Fruit fly (Drosophila melanogaster) whole organism, adult: ENCODE measurements around the gene CG7328.

Experiments
- CG11617 ChIP-seq: fragments of 200-800 bp; sonication (Bioruptor generic); optimal IDR thresholded peaks from 2 replicates; lab custom pipeline; 2017; ENCODE audit warnings: mild to moderate bottlenecking, missing biosample characterization, missing genetic modification reagents, missing genetic modification characterization
- CG12768 ChIP-seq: fragments of 200-800 bp; sonication (Bioruptor generic); optimal IDR thresholded peaks from 2 replicates; lab custom pipeline; 2017; ENCODE audit warnings: missing biosample characterization, missing genetic modification characterization, mild to moderate bottlenecking, moderate library complexity, missing genetic modification reagents
- CG14711 ChIP-seq: fragments of 200-800 bp; sonication (Bioruptor generic); optimal IDR thresholded peaks from 2 replicates; lab custom pipeline; 2018; ENCODE audit warnings: missing biosample characterization, mild to moderate bottlenecking, missing genetic modification characterization, moderate library complexity
- CG1620 ChIP-seq: fragments of 200-800 bp; sonication (Bioruptor generic); optimal IDR thresholded peaks from 2 replicates; lab custom pipeline; 2016; ENCODE audit warnings: missing biosample characterization, missing genetic modification characterization
- CG33017 ChIP-seq: fragments of 200-800 bp; sonication (Bioruptor generic); optimal IDR thresholded peaks from 2 replicates; lab custom pipeline; 2018; ENCODE audit warnings: missing biosample characterization, mild to moderate bottlenecking, missing genetic modification characterization, moderate library complexity
- CG5204 ChIP-seq: fragments of 200-800 bp; sonication (Bioruptor generic); optimal IDR thresholded peaks from 2 replicates; lab custom pipeline; 2016; ENCODE audit warnings: missing biosample characterization, missing genetic modification characterization
- CG7045 ChIP-seq: fragments of 200-800 bp; sonication (Bioruptor generic); optimal IDR thresholded peaks from 2 replicates; lab custom pipeline; 2017; ENCODE audit warnings: missing biosample characterization, mild to moderate bottlenecking, missing genetic modification characterization
- CG7101 ChIP-seq: fragments of 200-800 bp; sonication (Bioruptor generic); optimal IDR thresholded peaks from 2 replicates; lab custom pipeline; 2018; ENCODE audit warnings: missing biosample characterization, mild to moderate bottlenecking, missing genetic modification characterization, moderate library complexity
- Clk ChIP-seq: fragments of 200-800 bp; sonication (Bioruptor generic); optimal IDR thresholded peaks from 2 replicates; lab custom pipeline; 2017; ENCODE audit warnings: missing biosample characterization, missing genetic modification characterization
- Crg-1 ChIP-seq: fragments of 200-800 bp; sonication (Bioruptor generic); optimal IDR thresholded peaks from 2 replicates; lab custom pipeline; 2016; ENCODE audit warnings: missing biosample characterization, missing genetic modification characterization
- Hr96 ChIP-seq: fragments of 200-800 bp; sonication (Bioruptor generic); optimal IDR thresholded peaks from 2 replicates; lab custom pipeline; 2016; ENCODE audit warnings: missing biosample characterization, missing genetic modification characterization
- Mnt ChIP-seq: fragments of 200-800 bp; sonication (Bioruptor generic); optimal IDR thresholded peaks from 2 replicates; lab custom pipeline; 2016; ENCODE audit warnings: missing biosample characterization, mild to moderate bottlenecking, missing genetic modification characterization
- bab1 ChIP-seq: fragments of 200-800 bp; sonication (Bioruptor generic); optimal IDR thresholded peaks from 3 replicates; lab custom pipeline; 2019; ENCODE audit warnings: missing biosample characterization, mild to moderate bottlenecking, missing genetic modification characterization, moderate library complexity
- cic ChIP-seq: fragments of 200-800 bp; sonication (Bioruptor generic); optimal IDR thresholded peaks from 2 replicates; lab custom pipeline; 2017; ENCODE audit warnings: missing biosample characterization, mild to moderate bottlenecking, missing genetic modification characterization, moderate library complexity
- cnc ChIP-seq, 2 experiments: fragments of >200 bp; optimal IDR thresholded peaks; 2 replicates each; lab custom pipeline; 2017
- kay ChIP-seq: fragments of 200-800 bp; sonication (Bioruptor generic); peaks from one replicate; lab custom pipeline; 2016; ENCODE audit warnings: missing biosample characterization, missing genetic modification characterization, borderline replicate concordance
- ovo ChIP-seq: fragments of 200-800 bp; sonication (Bioruptor generic); optimal IDR thresholded peaks from 2 replicates; lab custom pipeline; 2016; ENCODE audit warnings: missing biosample characterization, missing genetic modification characterization
- pad ChIP-seq: fragments of 200-800 bp; sonication (Bioruptor generic); optimal IDR thresholded peaks from 3 replicates; lab custom pipeline; 2017; ENCODE audit warnings: missing biosample characterization, missing genetic modification characterization, mild to moderate bottlenecking, moderate library complexity, missing genetic modification reagents
- tj ChIP-seq: fragments of 200-800 bp; sonication (Bioruptor generic); optimal IDR thresholded peaks from 3 replicates; lab custom pipeline; 2017; ENCODE audit warnings: missing biosample characterization, mild to moderate bottlenecking, missing genetic modification characterization, moderate library complexity
- toe ChIP-seq: fragments of 200-800 bp; sonication (Bioruptor generic); optimal IDR thresholded peaks from 2 replicates; lab custom pipeline; 2016; ENCODE audit warnings: missing biosample characterization, missing genetic modification characterization

The CG7328 gene

DNA sequence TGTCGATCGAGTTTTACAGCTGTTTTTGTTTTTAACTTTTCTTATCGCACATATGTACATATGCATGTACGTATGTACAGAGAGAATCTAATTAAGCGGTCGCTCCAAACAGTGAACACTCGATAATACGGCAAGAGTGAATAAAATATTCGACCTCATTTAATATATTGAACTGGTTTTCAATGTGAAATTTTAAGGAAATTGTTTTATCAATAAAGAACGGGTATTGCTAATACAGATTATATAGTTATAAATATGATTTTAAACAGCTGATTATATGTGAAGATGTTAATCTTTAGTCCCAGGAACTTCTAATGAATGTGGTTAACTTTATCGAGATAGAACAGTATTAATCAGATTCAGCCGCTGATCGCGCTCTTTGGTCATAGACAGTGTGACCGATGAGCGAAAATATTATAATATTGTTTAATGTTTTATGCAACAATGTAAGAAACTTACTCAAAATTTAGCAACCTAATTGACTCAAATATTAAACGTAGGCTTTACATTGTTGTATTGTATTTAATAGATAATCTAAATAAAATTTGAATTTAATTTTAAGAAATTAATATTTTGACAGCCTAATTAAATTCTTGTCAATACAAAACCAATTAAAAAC lies at the start of gene CG7328:
Gene CG7328 (minus strand): TSS at position 19 of the 619 bp plus-strand sequence.
- TF ChIP-seq ovo (GFP tag; lab: Kevin White, UChicago) (peak; percentile 78), bab1 (GFP tag; lab: Kevin White, UChicago) (peak; percentile 52), CG5204 (GFP tag; lab: Kevin White, UChicago) (peak; percentile 93), CG11617 (peak; percentile 92), Crg-1 (GFP tag; lab: Kevin White, UChicago) (peak; percentile 82), Clk (GFP tag; lab: Kevin White, UChicago) (peak; percentile 52), CG33017 (peak; percentile 92), CG7101 (tag; lab: Kevin White, UChicago) (peak; percentile 91), CG7045 (GFP tag; lab: Kevin White, UChicago) (peak; percentile 83), Hr96 (peak; percentile 91), CG14711 (tag; lab: Kevin White, UChicago) (peak; percentile 82), cic (peak; percentile 58), pad (peak; percentile 70), kay (GFP tag; lab: Kevin White, UChicago) (peak; percentile 83), CG12768 (peak; percentile 71), tj (peak; percentile 72), Mnt (GFP tag; lab: Kevin White, UChicago) (peak; percentile 74), cnc (optimal IDR thresholded peaks at IDR 0.05; lab: Kevin White, UChicago) (no peak), CG1620 (GFP tag; lab: Kevin White, UChicago) (peak; percentile 85), toe (GFP tag; lab: Kevin White, UChicago) (peak; percentile 95)

- no peak for TF ChIP-seq CG7045 (GFP tag; lab: Kevin White, UChicago)
- TF ChIP-seq CG5204 (GFP tag; lab: Kevin White, UChicago): no peak
- TF ChIP-seq ovo (GFP tag; lab: Kevin White, UChicago): peak; percentile 66
- no peak for TF ChIP-seq Mnt (GFP tag; lab: Kevin White, UChicago)
- TF ChIP-seq CG1620 (GFP tag; lab: Kevin White, UChicago): no peak
- TF ChIP-seq cic: peak; percentile 91
- TF ChIP-seq CG11617: peak; percentile 29
- no peak for TF ChIP-seq CG7101 (tag; lab: Kevin White, UChicago)
- peak; percentile 37 for TF ChIP-seq CG33017
- no peak for TF ChIP-seq bab1 (GFP tag; lab: Kevin White, UChicago)
- peak; percentile 37 for TF ChIP-seq tj
- TF ChIP-seq toe (GFP tag; lab: Kevin White, UChicago): peak; percentile 60
- peak; percentile 97 for TF ChIP-seq kay (GFP tag; lab: Kevin White, UChicago)
- peak; percentile 33 for TF ChIP-seq Hr96
- no peak for TF ChIP-seq CG14711 (tag; lab: Kevin White, UChicago)
- TF ChIP-seq CG12768: peak; percentile 32
Measured at dm6 chr3L:20187885-20188570, 47.6 kb upstream of the CG7328 start, which contains the start of gene Ssk. TSS of gene Ssk (plus strand) at chr3L:20188522.

- peak; percentile 96 for TF ChIP-seq cic
- TF ChIP-seq Crg-1 (GFP tag; lab: Kevin White, UChicago): peak; percentile 28
- TF ChIP-seq Clk (GFP tag; lab: Kevin White, UChicago): no peak
- no peak for TF ChIP-seq CG12768
- no peak for TF ChIP-seq cnc (optimal IDR thresholded peaks at IDR 0.05; lab: Kevin White, UChicago)
- TF ChIP-seq kay (GFP tag; lab: Kevin White, UChicago): no peak
- peak; percentile 53 for TF ChIP-seq tj
- peak; percentile 0 for TF ChIP-seq ovo (GFP tag; lab: Kevin White, UChicago)
- TF ChIP-seq CG1620 (GFP tag; lab: Kevin White, UChicago): no peak
- peak; percentile 16 for TF ChIP-seq pad
Measured at dm6 chr3L:20186294-20187020, 46.0 kb upstream of the CG7328 start.

dm6 chr3L:20185886-20186285 lies 45.5 kb upstream of the CG7328 start:
- TF ChIP-seq ovo (GFP tag; lab: Kevin White, UChicago) (no peak), cic (peak; percentile 98), kay (GFP tag; lab: Kevin White, UChicago) (peak; percentile 97)

- peak; percentile 9 for TF ChIP-seq toe (GFP tag; lab: Kevin White, UChicago)
- TF ChIP-seq CG5204 (GFP tag; lab: Kevin White, UChicago): peak; percentile 51
- TF ChIP-seq pad: no peak
- TF ChIP-seq CG7101 (tag; lab: Kevin White, UChicago): peak; percentile 28
- TF ChIP-seq CG12768: peak; percentile 18
- no peak for TF ChIP-seq Crg-1 (GFP tag; lab: Kevin White, UChicago)
- peak; percentile 32 for TF ChIP-seq CG33017
- peak; percentile 6 for TF ChIP-seq CG11617
Measured at dm6 chr3L:20185206-20185868, 44.9 kb upstream of the CG7328 start.
